Fruit fly (Drosophila melanogaster) whole organism, embryonic: ENCODE results near the gene GstO3.
A peak's percentile ranks its signal among the peaks of the same experiment; 100 is the strongest.

Experiments used
- BEAF-32 ChIP-seq: fragments of 200-800 bp; sonication (Bioruptor generic); optimal IDR thresholded peaks from 3 replicates; lab custom pipeline; 2017; ENCODE audit warnings: missing biosample characterization, missing genetic modification characterization, mild to moderate bottlenecking, moderate library complexity, missing genetic modification reagents
- BtbVII ChIP-seq: fragments of 200-800 bp; sonication (Bioruptor generic); optimal IDR thresholded peaks from 3 replicates; lab custom pipeline; 2017; ENCODE audit warnings: missing biosample characterization, mild to moderate bottlenecking, missing genetic modification characterization
- Bteb2 ChIP-seq: fragments of 200-800 bp; sonication (Bioruptor generic); optimal IDR thresholded peaks from 2 replicates; lab custom pipeline; 2016; ENCODE audit warnings: missing biosample characterization, missing genetic modification characterization
- CG10431 ChIP-seq: fragments of 200-800 bp; sonication (Bioruptor generic); optimal IDR thresholded peaks from 3 replicates; lab custom pipeline; 2018; ENCODE audit warnings: missing biosample characterization, mild to moderate bottlenecking, missing genetic modification characterization
- CG10543 ChIP-seq: fragments of 200-800 bp; sonication (Bioruptor generic); optimal IDR thresholded peaks from 3 replicates; lab custom pipeline; 2017; ENCODE audit warnings: missing biosample characterization, mild to moderate bottlenecking, missing genetic modification characterization, moderate library complexity
- CG10979 ChIP-seq: fragments of 200-800 bp; sonication (Bioruptor generic); optimal IDR thresholded peaks from 2 replicates; lab custom pipeline; 2018; ENCODE audit warnings: missing biosample characterization, mild to moderate bottlenecking, missing genetic modification characterization, moderate library complexity
- CG11093 ChIP-seq: fragments of 200-800 bp; sonication (Bioruptor generic); IDR thresholded peaks from 3 replicates; pipeline ENCODE4 v1.3.6; 2022; ENCODE audit warnings: missing biosample characterization, missing genetic modification characterization
- CG12071 ChIP-seq: fragments of 200-800 bp; sonication (Bioruptor generic); optimal IDR thresholded peaks from 3 replicates; lab custom pipeline; 2018; ENCODE audit warnings: missing biosample characterization, mild to moderate bottlenecking, missing genetic modification characterization
- CG12155 ChIP-seq: fragments of 200-800 bp; sonication (Bioruptor generic); optimal IDR thresholded peaks from 3 replicates; lab custom pipeline; 2016; ENCODE audit warnings: missing biosample characterization, missing genetic modification characterization
- CG12236 ChIP-seq: fragments of 200-800 bp; sonication (Bioruptor generic); optimal IDR thresholded peaks from 2 replicates; lab custom pipeline; 2016; ENCODE audit warnings: missing biosample characterization, missing genetic modification characterization
- CG14965 ChIP-seq: fragments of 200-800 bp; sonication (Bioruptor generic); optimal IDR thresholded peaks from 2 replicates; lab custom pipeline; 2016; ENCODE audit warnings: missing biosample characterization, missing genetic modification characterization, borderline replicate concordance
- CG17186 ChIP-seq: fragments of 200-800 bp; sonication (Bioruptor generic); optimal IDR thresholded peaks from 3 replicates; lab custom pipeline; 2017; ENCODE audit warnings: missing biosample characterization, missing genetic modification reagents, missing genetic modification characterization
- CG17568 ChIP-seq: fragments of 200-800 bp; sonication (Bioruptor generic); optimal IDR thresholded peaks from 2 replicates; lab custom pipeline; 2018; ENCODE audit warnings: missing biosample characterization, mild to moderate bottlenecking, missing genetic modification characterization, moderate library complexity
- CG17612 ChIP-seq: fragments of 200-800 bp; sonication (Bioruptor generic); IDR thresholded peaks from 2 replicates; pipeline ENCODE4 v1.3.6; 2022; ENCODE audit warnings: missing biosample characterization, missing genetic modification characterization
- CG31441 ChIP-seq: fragments of 200-800 bp; sonication (Bioruptor generic); IDR thresholded peaks from 2 replicates; pipeline ENCODE4 v1.3.6; 2022; ENCODE audit warnings: missing biosample characterization, missing genetic modification characterization
- CG34376 ChIP-seq: fragments of 200-800 bp; sonication (Bioruptor generic); optimal IDR thresholded peaks from 2 replicates; lab custom pipeline; 2018; ENCODE audit warnings: missing biosample characterization, mild to moderate bottlenecking, missing genetic modification characterization
- CG4854 ChIP-seq: fragments of 200-800 bp; sonication (Bioruptor generic); optimal IDR thresholded peaks from 2 replicates; lab custom pipeline; 2016; ENCODE audit warnings: missing biosample characterization, missing genetic modification characterization, inconsistent platforms
- CG7372 ChIP-seq: fragments of 200-800 bp; sonication (Bioruptor generic); IDR thresholded peaks from 2 replicates; pipeline ENCODE4 v1.3.6; 2022; ENCODE audit warnings: missing biosample characterization, missing genetic modification characterization
- CG7745 ChIP-seq: fragments of 200-800 bp; sonication (Bioruptor generic); optimal IDR thresholded peaks from 2 replicates; lab custom pipeline; 2018; ENCODE audit warnings: missing biosample characterization, mild to moderate bottlenecking, missing genetic modification characterization, moderate library complexity
- CG9437 ChIP-seq: fragments of 200-800 bp; sonication (Bioruptor generic); optimal IDR thresholded peaks from 2 replicates; lab custom pipeline; 2018; ENCODE audit warnings: missing biosample characterization, mild to moderate bottlenecking, missing genetic modification characterization
- CG9817 ChIP-seq: fragments of 200-800 bp; sonication (Bioruptor generic); optimal IDR thresholded peaks from 2 replicates; lab custom pipeline; 2018; ENCODE audit warnings: missing biosample characterization, mild to moderate bottlenecking, missing genetic modification characterization, moderate library complexity
- Dek ChIP-seq: fragments of 200-800 bp; sonication (Bioruptor generic); optimal IDR thresholded peaks from 3 replicates; lab custom pipeline; 2019; ENCODE audit warnings: missing biosample characterization, mild to moderate bottlenecking, missing genetic modification characterization, moderate library complexity
- Dll ChIP-seq: fragments of 200-800 bp; sonication (Bioruptor generic); IDR thresholded peaks from 4 replicates; pipeline ENCODE4 v1.3.6; 2022; ENCODE audit warnings: missing biosample characterization, missing genetic modification characterization; ENCODE audit not compliant: partially characterized antibody
- ERR ChIP-seq: fragments of 200-800 bp; sonication (Bioruptor generic); optimal IDR thresholded peaks from 2 replicates; lab custom pipeline; 2016; ENCODE audit warnings: missing biosample characterization, missing genetic modification characterization
- HLH54F ChIP-seq: fragments of 200-800 bp; sonication (Bioruptor generic); optimal IDR thresholded peaks from 3 replicates; lab custom pipeline; 2016; ENCODE audit warnings: missing biosample characterization, missing genetic modification characterization
- HmgZ ChIP-seq: fragments of 200-800 bp; sonication (Bioruptor generic); optimal IDR thresholded peaks from 2 replicates; lab custom pipeline; 2018; ENCODE audit warnings: missing biosample characterization, mild to moderate bottlenecking, missing genetic modification characterization
- Lpt ChIP-seq: fragments of >200 bp; optimal IDR thresholded peaks from 2 replicates; lab custom pipeline; 2018; ENCODE audit warnings: missing biosample characterization, missing genetic modification characterization
- Ssrp ChIP-seq: fragments of 200-800 bp; sonication (Bioruptor generic); optimal IDR thresholded peaks from 2 replicates; lab custom pipeline; 2018; ENCODE audit warnings: missing biosample characterization, mild to moderate bottlenecking, missing genetic modification characterization, moderate library complexity
- ac ChIP-seq: fragments of 200-800 bp; sonication (Bioruptor generic); optimal IDR thresholded peaks from 3 replicates; lab custom pipeline; 2017; ENCODE audit warnings: missing biosample characterization, mild to moderate bottlenecking, missing genetic modification characterization
- ato ChIP-seq: fragments of 200-800 bp; sonication (Bioruptor generic); IDR thresholded peaks from 2 replicates; pipeline ENCODE4 v1.3.6; 2022; ENCODE audit warnings: missing biosample characterization, missing genetic modification characterization; ENCODE audit not compliant: partially characterized antibody
- bcd ChIP-seq: fragments of 200-800 bp; sonication (Bioruptor generic); optimal IDR thresholded peaks from 2 replicates; lab custom pipeline; 2017; ENCODE audit warnings: missing biosample characterization, mild to moderate bottlenecking, missing genetic modification characterization
- bowl ChIP-seq: fragments of 200-800 bp; sonication (Bioruptor generic); IDR thresholded peaks from 2 replicates; pipeline ENCODE4 v1.3.6; 2022; ENCODE audit warnings: missing biosample characterization, missing genetic modification characterization
- chinmo ChIP-seq: fragments of 200-800 bp; sonication (Bioruptor generic); IDR thresholded peaks from 4 replicates; pipeline ENCODE4 v1.3.6; 2022; ENCODE audit warnings: missing biosample characterization, missing genetic modification characterization; ENCODE audit not compliant: partially characterized antibody
- chm ChIP-seq: fragments of 200-800 bp; sonication (Bioruptor generic); IDR thresholded peaks from 2 replicates; pipeline ENCODE4 v1.3.6; 2022; ENCODE audit warnings: missing biosample characterization, missing genetic modification characterization
- dimm ChIP-seq: fragments of 200-800 bp; sonication (Bioruptor generic); IDR thresholded peaks from 2 replicates; pipeline ENCODE4 v1.3.6; 2022; ENCODE audit warnings: missing biosample characterization, missing genetic modification characterization
- dysf ChIP-seq: fragments of 200-800 bp; sonication (Bioruptor generic); IDR thresholded peaks from 3 replicates; pipeline ENCODE4 v1.3.6; 2022; ENCODE audit warnings: missing biosample characterization, missing genetic modification characterization
- ewg ChIP-seq: fragments of 200-800 bp; sonication (Bioruptor generic); optimal IDR thresholded peaks from 3 replicates; lab custom pipeline; 2017; ENCODE audit warnings: mild to moderate bottlenecking, missing biosample characterization, missing genetic modification reagents, missing genetic modification characterization
- eyg ChIP-seq: fragments of 200-800 bp; sonication (Bioruptor generic); optimal IDR thresholded peaks from 3 replicates; lab custom pipeline; 2016; ENCODE audit warnings: missing biosample characterization, missing genetic modification characterization
- grau ChIP-seq: fragments of 200-800 bp; optimal IDR thresholded peaks from 3 replicates; lab custom pipeline; 2019; ENCODE audit warnings: missing biosample characterization, mild to moderate bottlenecking, missing genetic modification characterization, moderate library complexity
- gsb ChIP-seq: fragments of 200-800 bp; sonication (Bioruptor generic); IDR thresholded peaks from 2 replicates; pipeline ENCODE4 v1.3.6; 2022; ENCODE audit warnings: missing biosample characterization, missing genetic modification characterization
- inv ChIP-seq: fragments of 200-800 bp; sonication (Bioruptor generic); IDR thresholded peaks from 2 replicates; pipeline ENCODE4 v1.3.6; 2022; ENCODE audit warnings: missing biosample characterization, missing genetic modification characterization; ENCODE audit not compliant: partially characterized antibody
- kni ChIP-seq: fragments of 200-800 bp; sonication (Bioruptor generic); optimal IDR thresholded peaks from 3 replicates; lab custom pipeline; 2017; ENCODE audit warnings: mild to moderate bottlenecking, missing biosample characterization, missing genetic modification reagents, missing genetic modification characterization
- lmd ChIP-seq: fragments of 200-800 bp; sonication (Bioruptor generic); IDR thresholded peaks from 2 replicates; pipeline ENCODE4 v1.3.6; 2022; ENCODE audit warnings: missing biosample characterization, missing genetic modification characterization
- lola ChIP-seq, 3 experiments: fragments of >200 bp in 2 of 3; fragments of 200-800 bp in 1 of 3; sonication (Bioruptor generic) in 1 of 3; optimal IDR thresholded peaks; 2 replicates each; lab custom pipeline; 2017 to 2019; ENCODE audit warnings: missing biosample characterization in 3 of 3, missing genetic modification characterization in 3 of 3, mild to moderate bottlenecking in 1 of 3, moderate library complexity in 1 of 3
- maf-S ChIP-seq: fragments of 200-800 bp; sonication (Bioruptor generic); optimal IDR thresholded peaks from 2 replicates; lab custom pipeline; 2016; ENCODE audit warnings: missing biosample characterization, missing genetic modification characterization
- nerfin-2 ChIP-seq: fragments of 200-800 bp; sonication (Bioruptor generic); IDR thresholded peaks from 2 replicates; pipeline ENCODE4 v1.3.6; 2022; ENCODE audit warnings: missing biosample characterization, missing genetic modification characterization; ENCODE audit not compliant: partially characterized antibody
- pnt ChIP-seq: fragments of 200-800 bp; sonication (Bioruptor generic); optimal IDR thresholded peaks from 3 replicates; lab custom pipeline; 2016; ENCODE audit warnings: missing biosample characterization, missing genetic modification characterization
- repo ChIP-seq: fragments of 200-800 bp; sonication (Bioruptor generic); optimal IDR thresholded peaks from 2 replicates; lab custom pipeline; 2016; ENCODE audit warnings: missing biosample characterization, missing genetic modification characterization
- scrt ChIP-seq: fragments of 200-800 bp; sonication (Bioruptor generic); optimal IDR thresholded peaks from 2 replicates; lab custom pipeline; 2018; ENCODE audit warnings: missing biosample characterization, mild to moderate bottlenecking, missing genetic modification characterization, moderate library complexity
- sens-2 ChIP-seq: fragments of 200-800 bp; sonication (Bioruptor generic); IDR thresholded peaks from 2 replicates; pipeline ENCODE4 v1.3.6; 2022; ENCODE audit warnings: missing biosample characterization, missing genetic modification characterization

GstO3 gene

dm6 chr3L:8547104-8547523 lies 28.4 kb downstream of the GstO3 start (continued):
- TF ChIP-seq CG17568 (GFP tag; lab: Kevin White, UChicago) (peak; percentile 80), CG7745 (tag; lab: Kevin White, UChicago) (no peak), lola (GFP tag; optimal IDR thresholded peaks at IDR 0.05; lab: Kevin White, UChicago) (peak in 1 of 3 experiments; percentile 76), CG12071 (GFP tag; lab: Kevin White, UChicago) (peak; percentile 83), inv (no peak), Dek (tag; lab: Kevin White, UChicago) (peak; percentile 90), Lpt (GFP tag; lab: Kevin White, UChicago) (no peak), CG9817 (tag; lab: Kevin White, UChicago) (peak; percentile 90), kni (GFP tag; lab: Kevin White, UChicago) (no peak), CG4854 (GFP tag; lab: Kevin White, UChicago) (peak; percentile 71), CG9437 (GFP tag; lab: Kevin White, UChicago) (peak; percentile 79), CG17186 (GFP tag; lab: Kevin White, UChicago) (no peak), CG14965 (no peak), Bteb2 (GFP tag; lab: Kevin White, UChicago) (peak; percentile 71), gsb (peak; percentile 70), HLH54F (GFP tag; lab: Kevin White, UChicago) (peak; percentile 74), CG34376 (GFP tag; lab: Kevin White, UChicago) (peak; percentile 77), pnt (GFP tag; lab: Kevin White, UChicago) (peak; percentile 66), CG10431 (no peak), CG31441 (GFP tag; lab: Robert Waterston, UW) (peak; percentile 88), Ssrp (tag; lab: Kevin White, UChicago) (peak; percentile 88), repo (GFP tag; lab: Kevin White, UChicago) (peak; percentile 24), ewg (GFP tag; lab: Kevin White, UChicago) (peak; percentile 72), CG11093 (GFP tag; lab: Robert Waterston, UW) (peak; percentile 79; the same call in 2 of the 3 replicates), CG17612 (GFP tag; lab: Robert Waterston, UW) (peak; percentile 73), scrt (GFP tag; lab: Kevin White, UChicago) (peak; percentile 79), ERR (GFP tag; lab: Kevin White, UChicago) (peak; percentile 58), HmgZ (tag; lab: Kevin White, UChicago) (peak; percentile 91), sens-2 (GFP tag; lab: Robert Waterston, UW) (0 out of 2 replicates have a peak, but pooled peaks have one; percentile 36), maf-S (GFP tag; lab: Kevin White, UChicago) (peak; percentile 50), chm (GFP tag; lab: Robert Waterston, UW) (peak; percentile 33; the same call in 1 of the 2 replicates), grau (tag; lab: Kevin White, UChicago) (peak; percentile 91), BEAF-32 (GFP tag; lab: Kevin White, UChicago) (peak; percentile 2), Dll (GFP tag; lab: Robert Waterston, UW) (no peak), ac (GFP tag; lab: Kevin White, UChicago) (peak; percentile 58), CG10979 (tag; lab: Kevin White, UChicago) (peak; percentile 83), lmd (peak; percentile 90), eyg (GFP tag; lab: Kevin White, UChicago) (peak; percentile 58), BtbVII (peak; percentile 88), nerfin-2 (GFP tag; lab: Robert Waterston, UW) (no peak), CG7372 (GFP tag; lab: Robert Waterston, UW) (peak; percentile 90), ato (GFP tag; lab: Robert Waterston, UW) (no peak), dimm (GFP tag; lab: Robert Waterston, UW) (peak; percentile 47; the same call in 1 of the 2 replicates), chinmo (GFP tag; lab: Robert Waterston, UW) (no peak), dysf (GFP tag; lab: Robert Waterston, UW) (peak; percentile 93), bcd (GFP tag; lab: Kevin White, UChicago) (peak; percentile 85), bowl (peak; percentile 47; the same call in 1 of the 2 replicates), CG10543 (GFP tag; lab: Kevin White, UChicago) (peak; percentile 89), CG12155 (peak; percentile 77), CG12236 (GFP tag; lab: Kevin White, UChicago) (peak; percentile 24)
